Fruit fly (Drosophila melanogaster) whole organism, pupa: ENCODE measurements around the gene CG33253.

Source experiments
- CG10348 ChIP-seq: fragments of 200-800 bp; sonication (Bioruptor generic); IDR thresholded peaks from 2 replicates; pipeline ENCODE4 v1.3.6; 2022; ENCODE audit warnings: missing biosample characterization, missing genetic modification characterization
- CG12605 ChIP-seq: fragments of 200-800 bp; sonication (Bioruptor generic); IDR thresholded peaks from 2 replicates; pipeline ENCODE4 v1.3.6; 2022; ENCODE audit warnings: missing biosample characterization, missing genetic modification characterization
- CG13204 ChIP-seq: fragments of 200-800 bp; sonication (Bioruptor generic); optimal IDR thresholded peaks from 2 replicates; lab custom pipeline; 2018; ENCODE audit warnings: missing biosample characterization, mild to moderate bottlenecking, missing genetic modification characterization, moderate library complexity
- CG15710 ChIP-seq: fragments of 200-800 bp; sonication (Bioruptor generic); optimal IDR thresholded peaks from 2 replicates; lab custom pipeline; 2018; ENCODE audit warnings: missing biosample characterization, mild to moderate bottlenecking, missing genetic modification characterization, moderate library complexity
- CG17806 ChIP-seq: fragments of 200-800 bp; sonication (Bioruptor generic); optimal IDR thresholded peaks from 2 replicates; lab custom pipeline; 2018; ENCODE audit warnings: missing biosample characterization, mild to moderate bottlenecking, missing genetic modification characterization, moderate library complexity
- CG4496 ChIP-seq: fragments of 200-800 bp; sonication (Bioruptor generic); IDR thresholded peaks from 3 replicates; pipeline ENCODE4 v1.3.6; 2022; ENCODE audit warnings: missing biosample characterization, missing genetic modification characterization
- CG8159 ChIP-seq: fragments of 200-800 bp; sonication (Bioruptor generic); optimal IDR thresholded peaks from 3 replicates; lab custom pipeline; 2018; ENCODE audit warnings: missing biosample characterization, mild to moderate bottlenecking, missing genetic modification characterization, moderate library complexity
- CG8301 ChIP-seq: fragments of 200-800 bp; sonication (Bioruptor generic); optimal IDR thresholded peaks from 2 replicates; lab custom pipeline; 2018; ENCODE audit warnings: missing biosample characterization, mild to moderate bottlenecking, missing genetic modification characterization
- D1 ChIP-seq: fragments of 200-800 bp; sonication (Bioruptor generic); optimal IDR thresholded peaks from 2 replicates; lab custom pipeline; 2018; ENCODE audit warnings: missing biosample characterization, mild to moderate bottlenecking, missing genetic modification characterization, moderate library complexity
- EcR ChIP-seq: fragments of 200-800 bp; sonication (Bioruptor generic); optimal IDR thresholded peaks from 3 replicates; lab custom pipeline; 2019; ENCODE audit warnings: missing biosample characterization, missing genetic modification characterization, mild to moderate bottlenecking, moderate library complexity, missing genetic modification reagents
- Pif1A ChIP-seq: fragments of 200-800 bp; sonication (Bioruptor generic); optimal IDR thresholded peaks from 3 replicates; lab custom pipeline; 2016; ENCODE audit warnings: missing biosample characterization, missing genetic modification characterization
- Pif1B ChIP-seq: fragments of 200-800 bp; sonication (Bioruptor generic); optimal IDR thresholded peaks from 3 replicates; lab custom pipeline; 2016; ENCODE audit warnings: missing biosample characterization, missing genetic modification characterization
- fd96Ca ChIP-seq: fragments of 200-800 bp; sonication (Bioruptor generic); IDR thresholded peaks from 3 replicates; pipeline ENCODE4 v1.3.6; 2022; ENCODE audit warnings: missing biosample characterization, missing genetic modification characterization

DNA sequence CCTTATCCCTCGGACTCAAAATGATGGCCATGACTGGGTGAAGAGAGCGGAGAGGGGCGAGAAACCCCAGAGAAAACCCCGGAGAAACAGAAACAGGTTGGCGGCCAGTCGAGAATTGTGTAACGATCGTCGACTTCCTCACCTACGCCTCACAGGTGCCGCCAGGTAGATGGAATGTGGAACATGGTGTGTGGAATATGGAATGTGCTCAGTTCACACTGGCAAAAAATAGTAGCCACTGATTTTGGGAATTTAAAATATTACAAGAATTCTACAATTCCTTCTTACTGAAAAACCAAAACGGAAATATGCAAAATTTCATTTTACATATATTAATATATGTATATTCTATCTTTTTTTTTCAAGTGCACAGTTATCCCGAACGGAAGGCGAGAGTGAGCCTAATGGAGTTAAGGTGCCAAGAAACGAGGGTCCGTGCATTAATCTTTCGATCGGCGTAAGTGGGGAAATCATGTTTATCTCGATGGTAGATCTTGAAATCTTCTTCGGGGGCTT lies 27.2 kb upstream of the CG33253 start:
- TF ChIP-seq CG10348 (GFP tag; lab: Robert Waterston, UW) (no peak), EcR (peak; percentile 71), CG4496 (GFP tag; lab: Robert Waterston, UW) (peak; percentile 87), CG17806 (tag; lab: Kevin White, UChicago) (peak; percentile 90), Pif1B (GFP tag; lab: Kevin White, UChicago) (peak; percentile 77), Pif1A (GFP tag; lab: Kevin White, UChicago) (peak; percentile 79), CG8159 (tag; lab: Kevin White, UChicago) (peak; percentile 92), CG12605 (GFP tag; lab: Robert Waterston, UW) (peak; percentile 79), CG13204 (GFP tag; lab: Kevin White, UChicago) (peak; percentile 75), CG15710 (peak; percentile 92), CG8301 (peak; percentile 79), fd96Ca (peak; percentile 66; the same call in 1 of the 3 replicates), D1 (tag; lab: Kevin White, UChicago) (peak; percentile 69)
